Fruit fly (Drosophila melanogaster) whole organism, prepupa: ENCODE measurements around the gene CG5157.

Experiments used
- Blimp-1 ChIP-seq: fragments of 200-800 bp; sonication (Bioruptor generic); optimal IDR thresholded peaks from 3 replicates; lab custom pipeline; 2017; ENCODE audit warnings: missing biosample characterization, missing genetic modification characterization, mild to moderate bottlenecking, moderate library complexity, missing genetic modification reagents
- CG10631 ChIP-seq: fragments of 200-800 bp; sonication (Bioruptor generic); optimal IDR thresholded peaks from 2 replicates; lab custom pipeline; 2016; ENCODE audit warnings: missing biosample characterization, missing genetic modification characterization
- CG10669 ChIP-seq: fragments of 200-800 bp; sonication (Bioruptor generic); optimal IDR thresholded peaks from 3 replicates; lab custom pipeline; 2018; ENCODE audit warnings: missing biosample characterization, mild to moderate bottlenecking, missing genetic modification characterization, moderate library complexity
- CG11294 ChIP-seq: fragments of 200-800 bp; sonication (Bioruptor generic); IDR thresholded peaks from 2 replicates; pipeline ENCODE4 v1.3.6; 2022; ENCODE audit warnings: missing biosample characterization, missing genetic modification characterization
- CG11902 ChIP-seq: fragments of 200-800 bp; sonication (Bioruptor generic); optimal IDR thresholded peaks from 3 replicates; lab custom pipeline; 2016; ENCODE audit warnings: missing biosample characterization, missing genetic modification characterization
- CG1621 ChIP-seq: fragments of 200-800 bp; sonication (Bioruptor generic); optimal IDR thresholded peaks from 3 replicates; lab custom pipeline; 2018; ENCODE audit warnings: missing biosample characterization, mild to moderate bottlenecking, missing genetic modification characterization
- CG3032 ChIP-seq: fragments of 200-800 bp; optimal IDR thresholded peaks from 2 replicates; lab custom pipeline; 2019; ENCODE audit warnings: missing biosample characterization, mild to moderate bottlenecking, missing genetic modification characterization, moderate library complexity
- CG32006 ChIP-seq: fragments of 200-800 bp; sonication (Bioruptor generic); optimal IDR thresholded peaks from 3 replicates; lab custom pipeline; 2017; ENCODE audit warnings: missing biosample characterization, mild to moderate bottlenecking, missing genetic modification characterization
- CG34406 ChIP-seq: fragments of 200-800 bp; sonication (Bioruptor generic); optimal IDR thresholded peaks from 3 replicates; lab custom pipeline; 2016; ENCODE audit warnings: missing biosample characterization, missing genetic modification characterization
- CG3919 ChIP-seq: fragments of 200-800 bp; sonication (Bioruptor generic); optimal IDR thresholded peaks from 3 replicates; lab custom pipeline; 2016; ENCODE audit warnings: missing biosample characterization, missing genetic modification characterization
- CG4318 ChIP-seq: fragments of 200-800 bp; sonication (Bioruptor generic); optimal IDR thresholded peaks from 3 replicates; lab custom pipeline; 2017; ENCODE audit warnings: missing biosample characterization, mild to moderate bottlenecking, missing genetic modification characterization
- CG6163 ChIP-seq: fragments of 200-800 bp; sonication (Bioruptor generic); IDR thresholded peaks from 3 replicates; pipeline ENCODE4 v1.3.6; 2022; ENCODE audit warnings: missing biosample characterization, missing genetic modification characterization
- CG6276 ChIP-seq: fragments of 200-800 bp; sonication (Bioruptor generic); optimal IDR thresholded peaks from 2 replicates; lab custom pipeline; 2017; ENCODE audit warnings: missing biosample characterization, mild to moderate bottlenecking, missing genetic modification characterization
- CG6792 ChIP-seq: fragments of 200-800 bp; sonication (Bioruptor generic); optimal IDR thresholded peaks from 3 replicates; lab custom pipeline; 2016; ENCODE audit warnings: missing biosample characterization, missing genetic modification characterization
- CG6808 ChIP-seq: fragments of 200-800 bp; sonication (Bioruptor generic); optimal IDR thresholded peaks from 3 replicates; lab custom pipeline; 2017; ENCODE audit warnings: missing biosample characterization, missing genetic modification characterization, mild to moderate bottlenecking, moderate library complexity, missing genetic modification reagents
- CG6854 ChIP-seq: fragments of 200-800 bp; sonication (Bioruptor generic); optimal IDR thresholded peaks from 2 replicates; lab custom pipeline; 2017; ENCODE audit warnings: missing biosample characterization, mild to moderate bottlenecking, missing genetic modification characterization
- CG8319 ChIP-seq: fragments of 200-800 bp; sonication (Bioruptor generic); optimal IDR thresholded peaks from 3 replicates; lab custom pipeline; 2016; ENCODE audit warnings: missing biosample characterization, missing genetic modification characterization
- CG9139 ChIP-seq: fragments of 200-800 bp; sonication (Bioruptor generic); optimal IDR thresholded peaks from 3 replicates; lab custom pipeline; 2017; ENCODE audit warnings: missing biosample characterization, mild to moderate bottlenecking, missing genetic modification characterization
- Eip75B ChIP-seq: fragments of 200-800 bp; sonication (Bioruptor generic); optimal IDR thresholded peaks from 3 replicates; lab custom pipeline; 2016; ENCODE audit warnings: missing biosample characterization, missing genetic modification characterization
- Eip78C ChIP-seq: fragments of 200-800 bp; sonication (Bioruptor generic); peaks from one replicate; lab custom pipeline; 2016; ENCODE audit warnings: missing biosample characterization, missing genetic modification characterization
- Eip93F ChIP-seq: fragments of 200-800 bp; sonication (Bioruptor generic); optimal IDR thresholded peaks from 2 replicates; lab custom pipeline; 2016; ENCODE audit warnings: missing biosample characterization, mild to moderate bottlenecking, missing genetic modification characterization
- Ets21C ChIP-seq: fragments of 200-800 bp; sonication (Bioruptor generic); optimal IDR thresholded peaks from 3 replicates; lab custom pipeline; 2016; ENCODE audit warnings: missing biosample characterization, missing genetic modification characterization
- Ets96B ChIP-seq: fragments of 200-800 bp; optimal IDR thresholded peaks from 2 replicates; lab custom pipeline; 2019; ENCODE audit warnings: missing biosample characterization, mild to moderate bottlenecking, missing genetic modification characterization, moderate library complexity
- Gug ChIP-seq: fragments of 200-800 bp; sonication (Bioruptor generic); IDR thresholded peaks from 2 replicates; pipeline ENCODE4 v1.3.6; 2022; ENCODE audit warnings: missing biosample characterization, missing genetic modification characterization
- Hr4 ChIP-seq: fragments of 200-800 bp; sonication (Bioruptor generic); optimal IDR thresholded peaks from 3 replicates; lab custom pipeline; 2016; ENCODE audit warnings: missing biosample characterization, missing genetic modification characterization
- Lpt ChIP-seq: fragments of 200-800 bp; sonication (Bioruptor generic); optimal IDR thresholded peaks from 3 replicates; lab custom pipeline; 2016; ENCODE audit warnings: missing biosample characterization, missing genetic modification characterization
- Met ChIP-seq: fragments of 200-800 bp; sonication (Bioruptor generic); optimal IDR thresholded peaks from 3 replicates; lab custom pipeline; 2016; ENCODE audit warnings: missing biosample characterization, missing genetic modification characterization
- OdsH ChIP-seq: fragments of 200-800 bp; sonication (Bioruptor generic); optimal IDR thresholded peaks from 3 replicates; lab custom pipeline; 2016; ENCODE audit warnings: missing biosample characterization, missing genetic modification characterization
- Smox ChIP-seq: fragments of 200-800 bp; sonication (Bioruptor generic); optimal IDR thresholded peaks from 3 replicates; lab custom pipeline; 2016; ENCODE audit warnings: missing biosample characterization, missing genetic modification characterization
- Sox15 ChIP-seq: fragments of 200-800 bp; sonication (Bioruptor generic); optimal IDR thresholded peaks from 3 replicates; lab custom pipeline; 2016; ENCODE audit warnings: missing biosample characterization, missing genetic modification characterization
- acj6 ChIP-seq: fragments of 200-800 bp; sonication (Bioruptor generic); optimal IDR thresholded peaks from 3 replicates; lab custom pipeline; 2016; ENCODE audit warnings: missing biosample characterization, missing genetic modification characterization
- cyc ChIP-seq: fragments of 200-800 bp; sonication (Bioruptor generic); optimal IDR thresholded peaks from 3 replicates; lab custom pipeline; 2016; ENCODE audit warnings: missing biosample characterization, missing genetic modification characterization
- dac ChIP-seq: fragments of 200-800 bp; sonication (Bioruptor generic); optimal IDR thresholded peaks from 2 replicates; lab custom pipeline; 2017; ENCODE audit warnings: missing biosample characterization, mild to moderate bottlenecking, missing genetic modification characterization
- dsx ChIP-seq: fragments of 200-800 bp; optimal IDR thresholded peaks from 3 replicates; lab custom pipeline; 2019; ENCODE audit warnings: missing biosample characterization, mild to moderate bottlenecking, missing genetic modification characterization, moderate library complexity; ENCODE audit not compliant: poor library complexity, severe bottlenecking
- esn ChIP-seq: fragments of 200-800 bp; sonication (Bioruptor generic); optimal IDR thresholded peaks from 2 replicates; lab custom pipeline; 2016; ENCODE audit warnings: missing biosample characterization, mild to moderate bottlenecking, missing genetic modification characterization, moderate library complexity
- fkh ChIP-seq: fragments of 200-800 bp; sonication (Bioruptor generic); optimal IDR thresholded peaks from 3 replicates; lab custom pipeline; 2017; ENCODE audit warnings: missing biosample characterization, mild to moderate bottlenecking, missing genetic modification characterization, moderate library complexity
- salr ChIP-seq, 2 experiments: fragments of 200-800 bp; sonication (Bioruptor generic); optimal IDR thresholded peaks; 3 replicates each; lab custom pipeline; 2016 to 2018; ENCODE audit warnings: missing biosample characterization in 2 of 2, missing genetic modification characterization in 2 of 2, mild to moderate bottlenecking in 1 of 2
- spab ChIP-seq: fragments of 200-800 bp; sonication (Bioruptor generic); optimal IDR thresholded peaks from 2 replicates; lab custom pipeline; 2017; ENCODE audit warnings: missing biosample characterization, mild to moderate bottlenecking, missing genetic modification characterization, missing genetic modification reagents
- svp ChIP-seq: fragments of 200-800 bp; sonication (Bioruptor generic); peaks from one replicate; lab custom pipeline; 2016; ENCODE audit warnings: missing biosample characterization, missing genetic modification characterization
- topi ChIP-seq: fragments of 200-800 bp; sonication (Bioruptor generic); optimal IDR thresholded peaks from 3 replicates; lab custom pipeline; 2016; ENCODE audit warnings: missing biosample characterization, missing genetic modification characterization

CG5157 gene

dm6 chr3L:16160420-16161069, 22.9 kb upstream of the CG5157 start (continued):
- TF ChIP-seq spab (GFP tag; lab: Kevin White, UChicago), result peak; percentile 7
- TF ChIP-seq cyc (GFP tag; lab: Kevin White, UChicago), result no peak
- TF ChIP-seq CG6163 (GFP tag; lab: Robert Waterston, UW), result no peak
- TF ChIP-seq Ets21C (GFP tag; lab: Kevin White, UChicago), result no peak
- peak; percentile 22 for TF ChIP-seq CG3032
- TF ChIP-seq CG9139 (GFP tag; lab: Kevin White, UChicago), result no peak
- peak; percentile 22 for TF ChIP-seq CG3919
- peak; percentile 73 for TF ChIP-seq Eip78C (GFP tag; lab: Kevin White, UChicago)
- peak; percentile 32 for TF ChIP-seq Smox (GFP tag; lab: Kevin White, UChicago)
- TF ChIP-seq fkh (GFP tag; lab: Kevin White, UChicago), result no peak
- no peak for TF ChIP-seq svp (GFP tag; lab: Kevin White, UChicago)
- TF ChIP-seq esn (GFP tag; lab: Kevin White, UChicago), result peak; percentile 22
- no peak for TF ChIP-seq Eip93F (GFP tag; lab: Kevin White, UChicago)
- peak; percentile 12 for TF ChIP-seq CG34406 (GFP tag; lab: Kevin White, UChicago)
- no peak for TF ChIP-seq salr (GFP tag; optimal IDR thresholded peaks at IDR 0.05; lab: Kevin White, UChicago)
- TF ChIP-seq OdsH (GFP tag; lab: Kevin White, UChicago), result peak; percentile 44
- no peak for TF ChIP-seq CG11902 (GFP tag; lab: Kevin White, UChicago)
- TF ChIP-seq CG6854 (GFP tag; lab: Kevin White, UChicago), result no peak
- peak; percentile 12 for TF ChIP-seq Eip75B (GFP tag; lab: Kevin White, UChicago)
- TF ChIP-seq CG8319 (GFP tag; lab: Kevin White, UChicago), result no peak
- TF ChIP-seq topi (GFP tag; lab: Kevin White, UChicago), result no peak
- TF ChIP-seq dac (GFP tag; lab: Kevin White, UChicago), result no peak
- TF ChIP-seq Lpt (GFP tag; lab: Kevin White, UChicago), result no peak
- peak; percentile 68 for TF ChIP-seq CG32006 (GFP tag; lab: Kevin White, UChicago)
- peak; percentile 31 for TF ChIP-seq Met
- peak; percentile 1 for TF ChIP-seq CG6792
- peak; percentile 51 for TF ChIP-seq Hr4 (GFP tag; lab: Kevin White, UChicago)
- TF ChIP-seq Blimp-1 (GFP tag; lab: Kevin White, UChicago), result no peak
- TF ChIP-seq acj6 (GFP tag; lab: Kevin White, UChicago), result peak; percentile 39
- TF ChIP-seq Ets96B, result no peak
- TF ChIP-seq CG6276 (GFP tag; lab: Kevin White, UChicago), result no peak
- TF ChIP-seq dsx (GFP tag; lab: Kevin White, UChicago), result no peak
- TF ChIP-seq Gug (GFP tag; lab: Robert Waterston, UW), result 0 out of 2 replicates have a peak, but pooled peaks have one; percentile 17
- no peak for TF ChIP-seq CG1621 (tag; lab: Kevin White, UChicago)
- peak; percentile 46 for TF ChIP-seq CG10631
- TF ChIP-seq CG10669 (GFP tag; lab: Kevin White, UChicago), result peak; percentile 22

DNA sequence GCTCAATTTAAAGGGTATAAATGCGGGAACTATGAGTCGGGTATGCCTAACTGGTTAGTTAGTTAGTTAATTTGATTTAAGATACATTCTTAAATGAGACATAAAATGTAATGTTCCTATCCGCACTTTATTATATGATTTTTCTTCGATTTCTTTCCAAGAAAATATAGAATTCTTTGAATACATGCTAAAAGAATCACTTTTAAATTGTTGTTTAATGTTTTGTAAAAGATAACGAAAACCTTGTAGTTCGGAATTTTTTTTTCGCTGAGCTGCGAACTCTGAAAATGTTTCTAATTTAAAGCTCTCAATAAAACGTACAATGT, 22.4 kb upstream of the CG5157 start:
- TF ChIP-seq Hr4 (GFP tag; lab: Kevin White, UChicago), result peak; percentile 10
- no peak for TF ChIP-seq CG11294
- TF ChIP-seq OdsH (GFP tag; lab: Kevin White, UChicago), result peak; percentile 11
- TF ChIP-seq topi (GFP tag; lab: Kevin White, UChicago), result no peak
- no peak for TF ChIP-seq Ets21C (GFP tag; lab: Kevin White, UChicago)
- peak; percentile 1 for TF ChIP-seq CG4318
- TF ChIP-seq svp (GFP tag; lab: Kevin White, UChicago), result peak; percentile 59
- TF ChIP-seq Sox15 (GFP tag; lab: Kevin White, UChicago), result no peak
- no peak for TF ChIP-seq CG6808 (GFP tag; lab: Kevin White, UChicago)
- TF ChIP-seq Eip78C (GFP tag; lab: Kevin White, UChicago), result peak; percentile 69
- no peak for TF ChIP-seq CG10631
